Worm (Caenorhabditis elegans) whole organism, L2 larva: ENCODE results near the gene sam-10.
A peak's percentile ranks its signal among the peaks of the same experiment; 100 is the strongest.

ENCODE experiments used
- C34F6.9 ChIP-seq: fragments of 150-350 bp; optimal IDR thresholded peaks from 2 replicates; lab custom pipeline; 2014; ENCODE audit warnings: missing biosample characterization, missing genetic modification characterization
- ZK546.5 ChIP-seq: sonication (generic microtip); optimal IDR thresholded peaks from 2 replicates; lab custom pipeline; 2017; ENCODE audit warnings: missing biosample characterization, missing genetic modification characterization
- alr-1 ChIP-seq: fragments of 150-350 bp; optimal IDR thresholded peaks from 2 replicates; lab custom pipeline; 2014; ENCODE audit warnings: missing biosample characterization, missing genetic modification characterization
- elt-1 ChIP-seq: fragments of 150-350 bp; optimal IDR thresholded peaks from 2 replicates; lab custom pipeline; 2014; ENCODE audit warnings: missing biosample characterization, missing genetic modification characterization
- fos-1 ChIP-seq: fragments of 150-350 bp; optimal IDR thresholded peaks from 2 replicates; lab custom pipeline; 2014; ENCODE audit warnings: missing biosample characterization, missing genetic modification characterization
- mab-5 ChIP-seq: fragments of 150-350 bp; optimal IDR thresholded peaks from 2 replicates; lab custom pipeline; 2014; ENCODE audit warnings: missing biosample characterization, missing genetic modification characterization
- nhr-10 ChIP-seq: sonication (generic microtip); optimal IDR thresholded peaks from 2 replicates; lab custom pipeline; 2017; ENCODE audit warnings: missing biosample characterization, missing genetic modification characterization
- nhr-237 ChIP-seq: fragments of 150-350 bp; optimal IDR thresholded peaks from 2 replicates; lab custom pipeline; 2014; ENCODE audit warnings: missing biosample characterization, missing genetic modification characterization
- nhr-25 ChIP-seq: fragments of 150-350 bp; sonication (generic microtip); optimal IDR thresholded peaks from 3 replicates; lab custom pipeline; 2014; ENCODE audit warnings: missing biosample characterization, missing genetic modification characterization
- skn-1 ChIP-seq: sonication (generic microtip); optimal IDR thresholded peaks from 2 replicates; lab custom pipeline; 2017; ENCODE audit warnings: missing biosample characterization, missing genetic modification characterization
- sma-3 ChIP-seq: sonication (generic microtip); optimal IDR thresholded peaks from 2 replicates; lab custom pipeline; 2016; ENCODE audit warnings: missing genetic modification reagents, missing genetic modification characterization, missing compliant biosample characterization
- unc-39 ChIP-seq: fragments of 150-350 bp; optimal IDR thresholded peaks from 2 replicates; lab custom pipeline; 2014; ENCODE audit warnings: missing biosample characterization, missing genetic modification characterization
- unc-62 ChIP-seq: fragments of 150-350 bp; optimal IDR thresholded peaks from 2 replicates; lab custom pipeline; 2014; ENCODE audit warnings: missing biosample characterization, missing genetic modification reagents, missing genetic modification characterization
- ztf-1 ChIP-seq: fragments of 200-800 bp; sonication (Bioruptor generic); conservative IDR thresholded peaks from 2 replicates; pipeline ENCODE4 v1.3.6; 2022; ENCODE audit warnings: missing genetic modification characterization, missing compliant biosample characterization

- TF ChIP-seq ztf-1 (GFP tag; lab: Robert Waterston, UW) (no peak), mab-5 (tag; lab: Kevin White, UChicago) (no peak), skn-1 (tag; lab: Kevin White, UChicago) (no peak), sma-3 (no peak), fos-1 (tag; lab: Kevin White, UChicago) (peak; percentile 62), ZK546.5 (tag; lab: Kevin White, UChicago) (no peak), C34F6.9 (tag; lab: Kevin White, UChicago) (no peak), nhr-25 (tag; lab: Kevin White, UChicago) (no peak), unc-39 (tag; lab: Kevin White, UChicago) (no peak), alr-1 (tag; lab: Kevin White, UChicago) (no peak), elt-1 (no peak), unc-62 (GFP tag; lab: Kevin White, UChicago) (no peak), nhr-10 (tag; lab: Kevin White, UChicago) (no peak), nhr-237 (tag; lab: Kevin White, UChicago) (no peak)
Observed at ce11 chrII:13333103-13333764, 2.9 kb upstream of the sam-10 start.
